Fruit fly (Drosophila melanogaster): ENCODE results near the gene CG14448.

CG14448 gene

DNA sequence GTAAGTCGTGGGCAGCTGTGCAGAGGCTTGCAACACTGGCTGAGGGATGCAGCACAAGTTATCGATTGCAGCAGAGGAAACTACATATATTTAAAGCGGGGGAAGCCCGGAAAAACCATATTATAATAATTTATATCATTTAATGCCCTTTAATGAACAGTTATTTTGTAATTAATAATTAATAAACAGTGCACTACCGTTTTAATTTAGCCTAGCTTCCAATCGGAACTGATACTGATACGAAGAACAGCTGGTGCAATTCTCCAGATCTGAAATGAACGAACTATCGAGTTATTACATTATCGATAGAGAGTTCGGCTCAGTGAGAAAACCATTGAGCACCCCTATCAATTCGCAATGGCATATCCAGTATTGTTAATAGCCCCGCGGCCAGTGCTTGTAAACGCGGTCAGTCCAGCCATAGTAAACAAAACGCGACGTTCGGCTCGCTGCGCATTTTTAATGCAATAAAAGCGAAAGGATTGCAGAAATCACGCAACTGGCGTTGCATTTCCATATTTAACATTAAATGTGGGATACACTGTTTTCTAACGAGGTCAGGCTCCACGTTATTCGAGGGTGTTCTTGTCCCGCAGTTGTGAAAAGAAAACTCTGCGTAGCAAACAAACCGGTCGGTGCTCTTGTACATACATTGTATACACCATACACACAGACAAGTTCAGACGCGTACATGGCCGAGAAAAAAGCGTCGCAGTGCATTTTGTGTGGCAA is 46.7 kb upstream of the CG14448 start, which contains the start of gene CG7369 (continued):
- TF ChIP-seq CG8924 (tag; optimal IDR thresholded peaks at IDR 0.05), result peak; percentile 86
- no peak for TF ChIP-seq pan (optimal IDR thresholded peaks at IDR 0.05)
- peak in 1 of 2 experiments; percentile 74 for TF ChIP-seq pan (GFP tag; optimal IDR thresholded peaks at IDR 0.05 in 1 of 2, IDR thresholded peaks at IDR 0.05 in 1 of 2)
- TF ChIP-seq slbo (GFP tag; IDR thresholded peaks at IDR 0.05), result peak; percentile 86
- peak; percentile 72 for TF ChIP-seq CG34422 (GFP tag; IDR thresholded peaks at IDR 0.05)
- TF ChIP-seq Jarid2 (GFP tag; optimal IDR thresholded peaks at IDR 0.05), result peak; percentile 55
- no peak for TF ChIP-seq btn (GFP tag; optimal IDR thresholded peaks at IDR 0.05)
- TF ChIP-seq CG5180 (GFP tag; optimal IDR thresholded peaks at IDR 0.05), result peak; percentile 17
- no peak for TF ChIP-seq Lpt (GFP tag; optimal IDR thresholded peaks at IDR 0.05)
- TF ChIP-seq Dfd (GFP tag; optimal IDR thresholded peaks at IDR 0.05), result no peak
- peak; percentile 24 for TF ChIP-seq CG6854 (GFP tag; optimal IDR thresholded peaks at IDR 0.05)
- TF ChIP-seq sr (GFP tag; IDR thresholded peaks at IDR 0.05), result peak; percentile 6
- peak; percentile 84 for TF ChIP-seq dysf (GFP tag; IDR thresholded peaks at IDR 0.05)
- peak; percentile 55 for TF ChIP-seq gcm (GFP tag; optimal IDR thresholded peaks at IDR 0.05)
- TF ChIP-seq Bdp1 (GFP tag; optimal IDR thresholded peaks at IDR 0.05), result peak; percentile 36
- TF ChIP-seq Sry-β (GFP tag; optimal IDR thresholded peaks at IDR 0.05), result peak; percentile 81
- TF ChIP-seq fd64A (GFP tag; optimal IDR thresholded peaks at IDR 0.05), result no peak
- peak; percentile 76 for TF ChIP-seq pzg (GFP tag; optimal IDR thresholded peaks at IDR 0.05)
- peak; percentile 36 for TF ChIP-seq eyg (GFP tag; optimal IDR thresholded peaks at IDR 0.05)
- TF ChIP-seq so (GFP tag; IDR thresholded peaks at IDR 0.05), result peak; percentile 54; the same call in 1 of the 3 replicates
- peak; percentile 53 for TF ChIP-seq CG4282 (GFP tag; optimal IDR thresholded peaks at IDR 0.05)
- peak; percentile 56; the same call in 1 of the 2 replicates for TF ChIP-seq CkIIα-i1 (GFP tag; IDR thresholded peaks at IDR 0.05)
- TF ChIP-seq Atf-2 (GFP tag; optimal IDR thresholded peaks at IDR 0.05), result peak; percentile 37
- TF ChIP-seq zfh2 (GFP tag; optimal IDR thresholded peaks at IDR 0.05), result peak; percentile 89
- TF ChIP-seq Dref (GFP tag; IDR thresholded peaks at IDR 0.05), result peak; percentile 71
- peak; percentile 83 for TF ChIP-seq CG4820 (GFP tag; optimal IDR thresholded peaks at IDR 0.05)
- TF ChIP-seq CG11695 (GFP tag; IDR thresholded peaks at IDR 0.05), result peak; percentile 75
- TF ChIP-seq Antp (GFP tag; optimal IDR thresholded peaks at IDR 0.05), result peak; percentile 85
- TF ChIP-seq CG12071 (GFP tag; optimal IDR thresholded peaks at IDR 0.05), result peak; percentile 64
- TF ChIP-seq CG5953 (GFP tag; IDR thresholded peaks at IDR 0.05), result peak; percentile 34; the same call in 1 of the 2 replicates
- peak; percentile 27 for TF ChIP-seq MESR4 (GFP tag; optimal IDR thresholded peaks at IDR 0.05)
- TF ChIP-seq CG11560 (tag; IDR thresholded peaks at IDR 0.05), result no peak; the same call in 1 of the 3 replicates
- TF ChIP-seq gfzf (GFP tag; optimal IDR thresholded peaks at IDR 0.05), result no peak
- TF ChIP-seq CG13287 (GFP tag; IDR thresholded peaks at IDR 0.05; ENCODE audit: partially characterized antibody), result peak; percentile 81
- TF ChIP-seq CG4404 (GFP tag; IDR thresholded peaks at IDR 0.05), result peak; percentile 86
- TF ChIP-seq CG15269 (tag; optimal IDR thresholded peaks at IDR 0.05), result peak; percentile 79
- peak; percentile 56 for TF ChIP-seq psq (GFP tag; optimal IDR thresholded peaks at IDR 0.05)
- peak; percentile 71 for TF ChIP-seq CG15601 (tag; optimal IDR thresholded peaks at IDR 0.05)
- peak; percentile 88 for TF ChIP-seq HLH54F (GFP tag; optimal IDR thresholded peaks at IDR 0.05)
- peak; percentile 66 for TF ChIP-seq Oli (tag; optimal IDR thresholded peaks at IDR 0.05)
- peak; percentile 59 for TF ChIP-seq CG10462 (GFP tag; optimal IDR thresholded peaks at IDR 0.05)
- TF ChIP-seq mirr (GFP tag; optimal IDR thresholded peaks at IDR 0.05), result peak; percentile 61
- no peak for TF ChIP-seq usp (GFP tag; optimal IDR thresholded peaks at IDR 0.05)
- peak; percentile 64 for TF ChIP-seq kni (GFP tag; optimal IDR thresholded peaks at IDR 0.05)
- TF ChIP-seq Elba2 (GFP tag; optimal IDR thresholded peaks at IDR 0.05), result peak; percentile 70
- TF ChIP-seq Neu2 (GFP tag; optimal IDR thresholded peaks at IDR 0.05; ENCODE audit: borderline replicate concordance), result no peak
- peak; percentile 69 for TF ChIP-seq ewg (GFP tag; optimal IDR thresholded peaks at IDR 0.05)
- peak; percentile 70 for TF ChIP-seq D19B (GFP tag; optimal IDR thresholded peaks at IDR 0.05)
- peak; percentile 51; the same call in 1 of the 2 replicates for TF ChIP-seq toy (GFP tag; IDR thresholded peaks at IDR 0.05)
- no peak for TF ChIP-seq fru (optimal IDR thresholded peaks at IDR 0.05)

Measured in whole organism, embryonic.